Fruit fly (Drosophila melanogaster): ENCODE measurements around the gene CG33060.

Gene CG33060

DNA sequence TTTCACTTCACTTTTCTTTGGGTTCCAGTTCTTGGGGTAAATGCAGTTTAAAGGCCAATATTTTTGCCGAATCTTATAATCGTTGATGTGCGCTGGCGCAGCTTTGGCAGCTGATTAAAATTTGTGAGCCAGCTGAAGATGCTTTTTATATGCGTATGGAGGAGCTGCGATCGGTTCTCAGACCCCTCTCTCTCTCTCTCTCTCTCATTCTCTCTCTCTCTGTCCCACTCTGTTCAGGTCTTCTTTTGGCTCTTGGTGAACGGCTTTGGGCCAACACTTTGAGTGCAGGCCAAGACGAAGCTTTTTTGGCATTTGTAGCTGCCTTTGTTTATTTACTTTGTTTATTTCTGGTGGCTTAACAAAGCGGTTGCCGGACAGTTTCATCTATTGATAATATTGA, 42.5 kb upstream of the CG33060 start, which contains the start of gene CG13046:
Gene CG13046, minus strand, starts transcription at position 101 of the 400 bp plus-strand sequence.
- TF ChIP-seq sage (GFP tag; optimal IDR thresholded peaks at IDR 0.05) (no peak), Hr78 (GFP tag; optimal IDR thresholded peaks at IDR 0.05) (no peak), ey (GFP tag; optimal IDR thresholded peaks at IDR 0.05) (no peak), woc (GFP tag; optimal IDR thresholded peaks at IDR 0.05) (no peak), dl (GFP tag; optimal IDR thresholded peaks at IDR 0.05; ENCODE audit: insufficient read depth in 1 of 2, partially characterized antibody in 2 of 2) (no peak), Abd-B (GFP tag; optimal IDR thresholded peaks at IDR 0.05) (no peak), Hr83 (GFP tag; optimal IDR thresholded peaks at IDR 0.05; ENCODE audit: poor library complexity, severe bottlenecking) (no peak), Myc (optimal IDR thresholded peaks at IDR 0.05) (no peak), Hnf4 (GFP tag; optimal IDR thresholded peaks at IDR 0.05) (no peak)

DNA sequence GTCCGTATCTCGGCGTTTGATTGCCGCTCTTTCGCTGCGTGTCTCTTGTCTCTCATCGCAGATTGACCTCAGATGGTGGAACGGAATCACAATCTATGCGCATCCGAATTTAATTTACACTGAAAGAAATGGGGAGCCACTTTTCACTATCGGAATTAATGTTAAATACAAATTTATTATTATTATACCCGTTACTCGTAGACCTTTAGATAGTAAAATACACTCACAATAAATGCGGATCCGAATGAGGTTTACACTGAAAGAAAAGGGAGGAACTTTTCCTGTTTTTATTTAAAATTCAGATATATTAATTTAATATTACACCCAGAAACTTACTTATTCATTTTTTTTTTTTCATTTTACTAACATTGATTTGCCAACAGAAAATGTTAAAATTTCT, 41.8 kb upstream of the CG33060 start:
- TF ChIP-seq foxo (GFP tag; optimal IDR thresholded peaks at IDR 0.05) (peak in 1 of 2 experiments; percentile 9), Hr78 (GFP tag; optimal IDR thresholded peaks at IDR 0.05) (no peak), sv (GFP tag; optimal IDR thresholded peaks at IDR 0.05) (no peak), woc (GFP tag; optimal IDR thresholded peaks at IDR 0.05) (no peak), Rel (GFP tag; optimal IDR thresholded peaks at IDR 0.05) (no peak), Rel (tag; optimal IDR thresholded peaks at IDR 0.05) (no peak), Hnf4 (GFP tag; optimal IDR thresholded peaks at IDR 0.05) (no peak), N (GFP tag; optimal IDR thresholded peaks at IDR 0.05) (no peak)

DNA sequence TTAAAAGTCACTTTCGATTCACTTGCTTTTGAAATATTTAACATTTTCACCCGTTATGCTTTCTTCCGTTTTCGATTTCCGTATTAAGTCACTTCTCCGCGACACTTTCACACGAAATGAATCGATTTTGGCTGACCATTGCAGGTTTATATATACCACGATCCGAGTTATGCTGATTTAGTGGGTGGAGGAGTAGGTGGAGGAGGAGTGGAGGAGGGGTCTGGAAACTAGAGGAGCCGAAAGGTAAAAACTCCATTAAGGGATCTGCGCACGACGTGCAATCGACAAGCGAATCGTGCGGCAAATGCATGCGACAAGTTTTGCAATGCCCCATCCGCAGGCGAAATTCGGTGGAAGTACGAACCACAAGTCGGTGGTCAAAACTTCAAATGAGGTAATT, 40.0 kb upstream of the CG33060 start, which contains the start of gene CG13045:
Gene CG13045, minus strand, starts transcription at position 101 of the 400 bp plus-strand sequence.
- TF ChIP-seq OdsH (GFP tag; optimal IDR thresholded peaks at IDR 0.05) (no peak), Hnf4 (GFP tag; optimal IDR thresholded peaks at IDR 0.05) (no peak), tai (GFP tag; optimal IDR thresholded peaks at IDR 0.05) (no peak), dmrt93B (GFP tag; optimal IDR thresholded peaks at IDR 0.05) (no peak), rgr (GFP tag; optimal IDR thresholded peaks at IDR 0.05) (no peak), psq (GFP tag; optimal IDR thresholded peaks at IDR 0.05) (no peak), Jra (GFP tag; optimal IDR thresholded peaks at IDR 0.05) (no peak), jim (GFP tag; optimal IDR thresholded peaks at IDR 0.05) (no peak), N (GFP tag; optimal IDR thresholded peaks at IDR 0.05) (no peak), ey (GFP tag; optimal IDR thresholded peaks at IDR 0.05) (no peak), Hr78 (GFP tag; optimal IDR thresholded peaks at IDR 0.05) (no peak), Myc (optimal IDR thresholded peaks at IDR 0.05) (no peak), pan (optimal IDR thresholded peaks at IDR 0.05) (no peak), CrebA (GFP tag; optimal IDR thresholded peaks at IDR 0.05; ENCODE audit: borderline replicate concordance) (no peak), dsf (GFP tag; optimal IDR thresholded peaks at IDR 0.05; ENCODE audit: borderline replicate concordance) (no peak), dl (GFP tag; optimal IDR thresholded peaks at IDR 0.05; ENCODE audit: insufficient read depth in 1 of 2, partially characterized antibody in 2 of 2) (no peak), Abd-B (GFP tag; optimal IDR thresholded peaks at IDR 0.05) (no peak)

DNA sequence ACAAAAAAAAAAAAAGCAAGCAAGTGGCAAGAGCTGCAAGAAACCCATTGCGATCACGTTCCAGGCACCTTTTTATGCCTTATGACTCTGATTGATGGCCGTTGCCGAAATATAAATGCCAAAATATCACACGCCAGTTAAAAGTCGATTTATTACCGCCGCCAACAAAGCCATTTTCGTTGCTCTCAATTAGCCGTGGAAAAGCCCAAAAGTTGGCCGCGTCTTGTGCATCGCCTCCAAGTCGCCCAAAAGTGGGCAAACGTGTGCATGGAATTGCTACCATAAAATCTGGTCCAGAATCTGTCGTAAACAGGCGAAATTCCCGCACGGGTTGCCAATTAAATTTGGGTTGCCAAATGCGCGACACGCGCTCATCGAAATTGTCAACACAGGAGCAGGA, 39.2 kb upstream of the CG33060 start:
- peak; percentile 51 for TF ChIP-seq lola (GFP tag; optimal IDR thresholded peaks at IDR 0.05)
- no peak for TF ChIP-seq tai (GFP tag; optimal IDR thresholded peaks at IDR 0.05)
- TF ChIP-seq Jra (GFP tag; optimal IDR thresholded peaks at IDR 0.05), result no peak
- no peak for TF ChIP-seq Hnf4 (GFP tag; optimal IDR thresholded peaks at IDR 0.05)
- no peak for TF ChIP-seq GATAd (GFP tag; optimal IDR thresholded peaks at IDR 0.05)
- no peak for TF ChIP-seq rgr (GFP tag; optimal IDR thresholded peaks at IDR 0.05)
- TF ChIP-seq dl (GFP tag; optimal IDR thresholded peaks at IDR 0.05; ENCODE audit: insufficient read depth in 1 of 2, partially characterized antibody in 2 of 2), result no peak
- TF ChIP-seq Rel (GFP tag; optimal IDR thresholded peaks at IDR 0.05), result no peak
- TF ChIP-seq Rel (tag; optimal IDR thresholded peaks at IDR 0.05), result no peak
- no peak for TF ChIP-seq CG9705 (GFP tag; optimal IDR thresholded peaks at IDR 0.05)
- TF ChIP-seq usp (GFP tag; optimal IDR thresholded peaks at IDR 0.05), result no peak
- TF ChIP-seq Hr83 (GFP tag; optimal IDR thresholded peaks at IDR 0.05; ENCODE audit: poor library complexity, severe bottlenecking), result no peak
- TF ChIP-seq HLH106 (tag; optimal IDR thresholded peaks at IDR 0.05), result no peak
- no peak for TF ChIP-seq foxo (GFP tag; optimal IDR thresholded peaks at IDR 0.05)
- TF ChIP-seq dsf (GFP tag; optimal IDR thresholded peaks at IDR 0.05; ENCODE audit: borderline replicate concordance), result no peak
- TF ChIP-seq br (GFP tag; optimal IDR thresholded peaks at IDR 0.05), result no peak
- TF ChIP-seq CG32264 (GFP tag; optimal IDR thresholded peaks at IDR 0.05), result no peak
- no peak for TF ChIP-seq CrebA (GFP tag; optimal IDR thresholded peaks at IDR 0.05; ENCODE audit: borderline replicate concordance)
- no peak for TF ChIP-seq Sp1 (GFP tag; optimal IDR thresholded peaks at IDR 0.05)
- TF ChIP-seq Hr78 (GFP tag; optimal IDR thresholded peaks at IDR 0.05), result no peak
- TF ChIP-seq N (GFP tag; optimal IDR thresholded peaks at IDR 0.05), result peak; percentile 32
- no peak for TF ChIP-seq sv (GFP tag; optimal IDR thresholded peaks at IDR 0.05)
- TF ChIP-seq psq (GFP tag; optimal IDR thresholded peaks at IDR 0.05), result no peak
- peak; percentile 76 for TF ChIP-seq Myc (optimal IDR thresholded peaks at IDR 0.05)
- peak; percentile 88 for TF ChIP-seq Vsx2 (GFP tag; optimal IDR thresholded peaks at IDR 0.05; ENCODE audit: partially characterized antibody)

Data from whole organism, wandering third instar larva.